Worm (Caenorhabditis elegans): ENCODE results near the gene F54E2.2.

F54E2.2 gene

ce11 chrV:2774042-2774441 is 22.1 kb upstream of the F54E2.2 start, which contains the start of gene srj-18:
TSS of gene srj-18 (plus strand) at chrV:2774342.
- no peak for TF ChIP-seq tbx-8 (GFP tag; optimal IDR thresholded peaks at IDR 0.05)
- no peak for TF ChIP-seq nhr-2 (tag; optimal IDR thresholded peaks at IDR 0.05)
- TF ChIP-seq blmp-1 (tag; optimal IDR thresholded peaks at IDR 0.05) = no peak
- no peak for TF ChIP-seq cnd-1 (tag; optimal IDR thresholded peaks at IDR 0.05)

- TF ChIP-seq nhr-12 (tag; optimal IDR thresholded peaks at IDR 0.05) (no peak), blmp-1 (tag; optimal IDR thresholded peaks at IDR 0.05) (no peak), unc-62 (GFP tag; optimal IDR thresholded peaks at IDR 0.05) (no peak), mep-1 (tag; optimal IDR thresholded peaks at IDR 0.05) (no peak), ces-1 (GFP tag; optimal IDR thresholded peaks at IDR 0.05) (no peak), elt-1 (tag; optimal IDR thresholded peaks at IDR 0.05; ENCODE audit: borderline replicate concordance, insufficient read depth) (no peak), nhr-28 (tag; optimal IDR thresholded peaks at IDR 0.05) (no peak), drap-1 (GFP tag; optimal IDR thresholded peaks at IDR 0.05) (no peak), bed-3 (GFP tag; optimal IDR thresholded peaks at IDR 0.05) (no peak), pha-4 (tag; optimal IDR thresholded peaks at IDR 0.05) (no peak), mls-2 (tag; optimal IDR thresholded peaks at IDR 0.05) (no peak), mab-5 (tag; optimal IDR thresholded peaks at IDR 0.05) (no peak), sem-2 (GFP tag; optimal IDR thresholded peaks at IDR 0.05) (no peak), ceh-39 (tag; optimal IDR thresholded peaks at IDR 0.05) (no peak), ceh-83 (GFP tag; optimal IDR thresholded peaks at IDR 0.05) (no peak), hlh-1 (tag; optimal IDR thresholded peaks at IDR 0.05) (no peak), snpc-4 (tag; optimal IDR thresholded peaks at IDR 0.05) (no peak), ham-2 (GFP tag; optimal IDR thresholded peaks at IDR 0.05) (no peak)
Measured at ce11 chrV:2780786-2781185, 15.3 kb upstream of the F54E2.2 start, which contains the start of gene R05D8.11. TSS of gene R05D8.11 (minus strand) at chrV:2780886.

ce11 chrV:2792958-2793357 is 3.1 kb upstream of the F54E2.2 start:
- TF ChIP-seq unc-62 (GFP tag; optimal IDR thresholded peaks at IDR 0.05) = no peak

- no peak for TF ChIP-seq unc-120 (tag; optimal IDR thresholded peaks at IDR 0.05; ENCODE audit: poor library complexity, severe bottlenecking)
- no peak for TF ChIP-seq nhr-12 (tag; optimal IDR thresholded peaks at IDR 0.05)
- no peak for TF ChIP-seq elt-1 (tag; optimal IDR thresholded peaks at IDR 0.05; ENCODE audit: borderline replicate concordance, insufficient read depth)
- TF ChIP-seq tbx-8 (GFP tag; optimal IDR thresholded peaks at IDR 0.05) = no peak
- TF ChIP-seq ham-2 (GFP tag; optimal IDR thresholded peaks at IDR 0.05) = no peak
- TF ChIP-seq nhr-2 (tag; optimal IDR thresholded peaks at IDR 0.05) = no peak
- no peak for TF ChIP-seq blmp-1 (tag; optimal IDR thresholded peaks at IDR 0.05)
- no peak for TF ChIP-seq ztf-11 (tag; optimal IDR thresholded peaks at IDR 0.05)
- TF ChIP-seq bed-3 (GFP tag; optimal IDR thresholded peaks at IDR 0.05) = no peak
- TF ChIP-seq ceh-39 (tag; optimal IDR thresholded peaks at IDR 0.05) = no peak
- TF ChIP-seq nhr-237 (tag; optimal IDR thresholded peaks at IDR 0.05) = no peak
- TF ChIP-seq sem-2 (GFP tag; optimal IDR thresholded peaks at IDR 0.05) = no peak
- no peak for TF ChIP-seq mep-1 (tag; optimal IDR thresholded peaks at IDR 0.05)
- TF ChIP-seq flh-1 (GFP tag; optimal IDR thresholded peaks at IDR 0.05) = no peak
Measured at ce11 chrV:2799172-2799869, 3.2 kb downstream of the F54E2.2 start.

ce11 chrV:2800676-2801075 is 4.6 kb downstream of the F54E2.2 start:
- TF ChIP-seq bed-3 (GFP tag; optimal IDR thresholded peaks at IDR 0.05) (no peak), unc-120 (tag; optimal IDR thresholded peaks at IDR 0.05; ENCODE audit: poor library complexity, severe bottlenecking) (no peak), mab-5 (tag; optimal IDR thresholded peaks at IDR 0.05) (no peak), lsy-2 (tag; optimal IDR thresholded peaks at IDR 0.05) (no peak), ceh-43 (GFP tag; optimal IDR thresholded peaks at IDR 0.05) (no peak)

ce11 chrV:2801955-2802354 is 5.9 kb downstream of the F54E2.2 start:
- TF ChIP-seq blmp-1 (tag; optimal IDR thresholded peaks at IDR 0.05) (no peak), hlh-1 (tag; optimal IDR thresholded peaks at IDR 0.05) (peak; percentile 48), zip-8 (tag; optimal IDR thresholded peaks at IDR 0.05) (peak; percentile 13), snpc-4 (tag; optimal IDR thresholded peaks at IDR 0.05) (no peak), mab-5 (tag; optimal IDR thresholded peaks at IDR 0.05) (no peak), nhr-76 (tag; optimal IDR thresholded peaks at IDR 0.05) (no peak)

Data from whole organism, mixed stage, embryonic.